Fruit fly (Drosophila melanogaster): ENCODE measurements around the gene TwdlE.

The TwdlE gene

dm6 chr2L:7860739-7861138 is at the start of gene TwdlE:
Gene TwdlE, minus strand, starts transcription at chr2L:7860839.
- TF ChIP-seq h (optimal IDR thresholded peaks at IDR 0.05) (no peak), Myc (optimal IDR thresholded peaks at IDR 0.05) (no peak), Sin3A (optimal IDR thresholded peaks at IDR 0.05) (no peak), insv (optimal IDR thresholded peaks at IDR 0.05) (no peak), ttk (optimal IDR thresholded peaks at IDR 0.05) (no peak), psq (optimal IDR thresholded peaks at IDR 0.05) (no peak)

- TF ChIP-seq Sin3A (optimal IDR thresholded peaks at IDR 0.05) (no peak), insv (optimal IDR thresholded peaks at IDR 0.05) (no peak), ttk (optimal IDR thresholded peaks at IDR 0.05) (no peak), Myc (optimal IDR thresholded peaks at IDR 0.05) (no peak), psq (optimal IDR thresholded peaks at IDR 0.05) (no peak), h (optimal IDR thresholded peaks at IDR 0.05) (no peak)
These were observed 49.2 kb upstream of the TwdlE start for dm6 chr2L:7909854-7910253.

DNA sequence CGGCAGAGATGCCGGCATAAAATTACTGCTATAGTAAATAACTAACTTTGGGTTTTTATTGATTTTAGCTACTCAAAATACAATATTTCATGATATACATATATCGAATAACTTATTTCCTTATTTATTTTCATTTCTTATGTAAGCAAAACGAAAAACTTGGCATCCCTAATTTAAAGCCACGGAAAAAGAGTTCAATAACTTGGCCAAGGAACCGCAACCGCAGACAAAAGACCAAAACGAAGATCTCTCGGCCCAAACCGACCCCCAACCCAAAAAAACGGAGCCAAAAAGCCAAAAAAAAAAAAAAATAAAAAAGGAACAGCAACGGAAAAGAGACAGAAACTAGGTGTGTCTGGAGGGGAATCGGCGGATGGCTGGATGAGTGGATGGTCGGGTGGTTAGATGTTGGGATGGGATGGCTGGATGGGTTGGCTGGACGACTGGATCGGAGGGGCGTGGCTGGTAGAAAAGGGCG is 48.7 kb upstream of the TwdlE start:
- no peak for TF ChIP-seq psq (optimal IDR thresholded peaks at IDR 0.05)
- TF ChIP-seq insv (optimal IDR thresholded peaks at IDR 0.05): no peak
- no peak for TF ChIP-seq Myc (optimal IDR thresholded peaks at IDR 0.05)
- no peak for TF ChIP-seq Sin3A (optimal IDR thresholded peaks at IDR 0.05)
- TF ChIP-seq h (optimal IDR thresholded peaks at IDR 0.05): no peak
- no peak for TF ChIP-seq ttk (optimal IDR thresholded peaks at IDR 0.05)

- TF ChIP-seq h (optimal IDR thresholded peaks at IDR 0.05): no peak
- no peak for TF ChIP-seq psq (optimal IDR thresholded peaks at IDR 0.05)
- no peak for TF ChIP-seq Sin3A (optimal IDR thresholded peaks at IDR 0.05)
- no peak for TF ChIP-seq insv (optimal IDR thresholded peaks at IDR 0.05)
- TF ChIP-seq ttk (optimal IDR thresholded peaks at IDR 0.05): no peak
- no peak for TF ChIP-seq Myc (optimal IDR thresholded peaks at IDR 0.05)
These were observed 41.2 kb upstream of the TwdlE start for dm6 chr2L:7901833-7902232.

dm6 chr2L:7899949-7900348 is 39.3 kb upstream of the TwdlE start:
- TF ChIP-seq h (optimal IDR thresholded peaks at IDR 0.05) (no peak), psq (optimal IDR thresholded peaks at IDR 0.05) (no peak), insv (optimal IDR thresholded peaks at IDR 0.05) (no peak), Sin3A (optimal IDR thresholded peaks at IDR 0.05) (no peak), Myc (optimal IDR thresholded peaks at IDR 0.05) (no peak), ttk (optimal IDR thresholded peaks at IDR 0.05) (no peak)

dm6 chr2L:7899108-7899507 is 38.5 kb upstream of the TwdlE start:
- TF ChIP-seq psq (optimal IDR thresholded peaks at IDR 0.05): no peak
- no peak for TF ChIP-seq insv (optimal IDR thresholded peaks at IDR 0.05)
- no peak for TF ChIP-seq Myc (optimal IDR thresholded peaks at IDR 0.05)
- TF ChIP-seq h (optimal IDR thresholded peaks at IDR 0.05): no peak
- TF ChIP-seq Sin3A (optimal IDR thresholded peaks at IDR 0.05): no peak

DNA sequence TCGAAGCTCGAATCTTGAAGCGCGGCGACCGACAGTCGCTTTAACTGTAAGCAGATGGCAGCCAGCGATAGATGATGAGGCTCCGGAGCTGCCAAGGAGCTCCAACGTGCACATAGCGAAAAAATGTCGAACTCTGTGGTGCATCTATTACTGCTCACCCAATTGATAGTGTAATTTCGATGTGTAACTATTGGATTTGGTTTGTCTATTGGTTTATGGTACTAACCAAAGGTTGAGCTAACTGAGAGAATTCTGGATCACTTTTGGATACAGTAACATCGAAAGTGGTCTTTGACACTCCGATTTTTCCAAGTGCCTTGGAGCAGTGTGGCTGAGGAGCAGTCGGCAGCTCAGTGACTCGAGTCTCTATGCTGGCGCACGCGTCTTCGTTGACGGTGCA is 37.9 kb upstream of the TwdlE start:
- TF ChIP-seq Sin3A (optimal IDR thresholded peaks at IDR 0.05) (no peak), insv (optimal IDR thresholded peaks at IDR 0.05) (no peak), h (optimal IDR thresholded peaks at IDR 0.05) (no peak), psq (optimal IDR thresholded peaks at IDR 0.05) (no peak), Myc (optimal IDR thresholded peaks at IDR 0.05) (no peak), ttk (optimal IDR thresholded peaks at IDR 0.05) (no peak)

dm6 chr2L:7897245-7897644 is 36.6 kb upstream of the TwdlE start:
- no peak for TF ChIP-seq Myc (optimal IDR thresholded peaks at IDR 0.05)

DNA sequence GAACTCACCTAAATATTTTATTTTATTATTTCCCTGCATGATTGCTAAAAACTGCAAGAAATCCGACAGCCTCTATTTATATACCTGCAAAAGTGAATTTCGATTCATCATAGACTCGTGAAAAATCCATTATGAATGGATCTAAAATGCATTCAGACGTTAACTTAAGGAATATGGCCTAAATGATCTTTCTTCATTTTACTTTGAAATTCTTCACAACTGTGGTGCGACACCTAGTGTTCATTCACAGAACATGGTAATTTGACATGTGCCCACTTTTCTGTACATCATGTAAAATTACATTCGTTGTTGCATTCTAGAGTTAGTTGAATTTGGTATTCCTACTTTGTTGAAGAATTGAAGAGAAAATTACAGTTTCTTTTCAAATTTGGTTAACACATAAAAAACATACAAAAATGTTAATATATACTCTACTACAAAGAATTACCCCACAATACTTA is 30.0 kb upstream of the TwdlE start, which contains the start of gene Spn28Db:
Gene Spn28Db (minus strand): TSS at position 51 of the 461 bp plus-strand sequence.
- TF ChIP-seq Myc (optimal IDR thresholded peaks at IDR 0.05) (no peak), h (optimal IDR thresholded peaks at IDR 0.05) (no peak), Sin3A (optimal IDR thresholded peaks at IDR 0.05) (no peak), ttk (optimal IDR thresholded peaks at IDR 0.05) (no peak), insv (optimal IDR thresholded peaks at IDR 0.05) (no peak), psq (optimal IDR thresholded peaks at IDR 0.05) (no peak)

- TF ChIP-seq Sin3A (optimal IDR thresholded peaks at IDR 0.05): no peak
- no peak for TF ChIP-seq h (optimal IDR thresholded peaks at IDR 0.05)
- no peak for TF ChIP-seq Myc (optimal IDR thresholded peaks at IDR 0.05)
- no peak for TF ChIP-seq psq (optimal IDR thresholded peaks at IDR 0.05)
- no peak for TF ChIP-seq ttk (optimal IDR thresholded peaks at IDR 0.05)
- no peak for TF ChIP-seq insv (optimal IDR thresholded peaks at IDR 0.05)
These were observed 28.4 kb upstream of the TwdlE start, which contains the start of gene Spn28Da for dm6 chr2L:7889029-7889428. Gene Spn28Da, minus strand, starts transcription at chr2L:7889129.

DNA sequence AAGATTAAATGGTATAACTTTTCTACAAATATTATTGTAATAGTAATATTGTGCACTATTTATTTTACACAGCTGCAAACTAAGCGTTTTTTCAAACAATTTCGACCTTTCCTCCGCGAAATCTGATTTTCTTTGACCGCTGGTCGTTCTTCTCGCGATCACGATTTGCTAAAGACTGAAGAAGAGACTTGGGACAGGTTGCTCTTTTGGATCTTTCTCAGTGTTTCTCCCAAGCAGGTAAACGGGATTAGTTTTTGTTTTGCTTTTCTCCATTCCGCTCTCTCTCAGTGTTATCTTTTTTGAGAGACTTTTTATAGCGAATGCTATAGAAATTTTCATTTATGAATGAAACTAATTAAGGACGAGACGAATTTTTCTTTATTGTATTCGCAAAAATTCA is 26.7 kb upstream of the TwdlE start, which contains the start of gene CG7102:
Gene CG7102 (minus strand): TSS at position 181 of the 400 bp plus-strand sequence.
- TF ChIP-seq ttk (optimal IDR thresholded peaks at IDR 0.05) (no peak), Myc (optimal IDR thresholded peaks at IDR 0.05) (no peak), h (optimal IDR thresholded peaks at IDR 0.05) (no peak), psq (optimal IDR thresholded peaks at IDR 0.05) (no peak), insv (optimal IDR thresholded peaks at IDR 0.05) (no peak), Sin3A (optimal IDR thresholded peaks at IDR 0.05) (no peak)

dm6 chr2L:7885952-7886351 is 25.3 kb upstream of the TwdlE start:
- TF ChIP-seq Sin3A (optimal IDR thresholded peaks at IDR 0.05) (no peak), h (optimal IDR thresholded peaks at IDR 0.05) (no peak), psq (optimal IDR thresholded peaks at IDR 0.05) (no peak), ttk (optimal IDR thresholded peaks at IDR 0.05) (no peak), Myc (optimal IDR thresholded peaks at IDR 0.05) (no peak), insv (optimal IDR thresholded peaks at IDR 0.05) (no peak)

DNA sequence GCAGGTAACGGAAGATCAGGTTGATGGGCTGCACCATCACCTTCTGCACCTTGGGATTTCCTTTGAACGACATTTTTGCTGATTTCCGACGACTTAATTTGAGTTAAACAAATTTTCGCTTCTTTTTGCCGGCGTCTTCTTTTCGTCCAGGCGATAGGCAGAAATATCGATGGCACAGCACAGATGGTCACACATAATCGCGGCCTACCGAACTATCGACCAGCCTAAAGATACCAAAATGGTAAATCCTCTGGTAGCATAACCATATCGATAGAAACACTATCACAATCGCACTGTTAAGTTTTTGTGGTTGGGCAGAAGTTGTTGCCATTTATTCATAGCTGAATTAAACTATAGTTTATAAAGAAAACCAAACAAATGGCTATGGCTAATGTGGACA is 24.6 kb upstream of the TwdlE start, which contains the start of the genes SmE and CG34132:
Gene SmE (minus strand): TSS at position 180 of the 400 bp plus-strand sequence.
Gene CG34132 (plus strand): TSS at position 233 of the 400 bp plus-strand sequence.
- TF ChIP-seq psq (optimal IDR thresholded peaks at IDR 0.05) (no peak), Sin3A (optimal IDR thresholded peaks at IDR 0.05) (no peak), insv (optimal IDR thresholded peaks at IDR 0.05) (no peak), ttk (optimal IDR thresholded peaks at IDR 0.05) (no peak)

All from Kc167 (cell line).